Worm (Caenorhabditis elegans) whole organism, L4/young adult: ENCODE data around the gene srj-6.

Experiments
- W03F9.2 ChIP-seq: fragments of 150-350 bp; optimal IDR thresholded peaks from 2 replicates; lab custom pipeline; 2014; ENCODE audit warnings: missing biosample characterization, missing genetic modification characterization
- him-1 ChIP-seq: sonication (generic microtip); optimal IDR thresholded peaks from 2 replicates; lab custom pipeline; 2016; ENCODE audit warnings: missing genotype, missing genetic modification reagents, missing genetic modification characterization, missing compliant biosample characterization

- TF ChIP-seq him-1 (no peak), W03F9.2 (tag; lab: Kevin White, UChicago) (no peak)
These were observed 18.0 kb downstream of the srj-6 start, which contains the start of gene pals-31 for ce11 chrV:636281-636680.
